Worm (Caenorhabditis elegans) whole organism, L4 larva: ENCODE measurements around the gene folt-1.

Experiments used
- D1046.2 ChIP-seq: fragments of 200-800 bp; sonication (Bioruptor generic); IDR thresholded peaks from 2 replicates; pipeline ENCODE4 v1.3.6; 2022; ENCODE audit warnings: missing genetic modification characterization, missing compliant biosample characterization
- F10B5.3 ChIP-seq: sonication (generic microtip); optimal IDR thresholded peaks from 2 replicates; lab custom pipeline; 2016; ENCODE audit warnings: mild to moderate bottlenecking, missing genetic modification characterization, missing compliant biosample characterization
- F44E2.7 ChIP-seq: fragments of 200-800 bp; sonication (Bioruptor generic); IDR thresholded peaks from 2 replicates; pipeline ENCODE4 v2.1.2; 2022; ENCODE audit warnings: missing genetic modification characterization, missing compliant biosample characterization
- T20F7.1 ChIP-seq: fragments of 200-800 bp; sonication (Bioruptor generic); optimal IDR thresholded peaks from 2 replicates; lab custom pipeline; 2018; ENCODE audit warnings: mild to moderate bottlenecking, missing genetic modification characterization, missing compliant biosample characterization
- T26A8.4 ChIP-seq: fragments of 200-800 bp; sonication (Bioruptor generic); IDR thresholded peaks from 2 replicates; pipeline ENCODE4 v1.3.6; 2022; ENCODE audit warnings: missing genetic modification characterization, missing compliant biosample characterization
- aha-1 ChIP-seq: fragments of 150-350 bp; peaks from one replicate; lab custom pipeline; 2014; ENCODE audit warnings: missing biosample characterization, missing genetic modification characterization
- arid-1 ChIP-seq: fragments of 200-800 bp; sonication (Bioruptor generic); conservative IDR thresholded peaks from 2 replicates; pipeline ENCODE4 v1.3.6; 2022; ENCODE audit warnings: missing genetic modification reagents, missing genetic modification characterization, missing compliant biosample characterization
- ceh-82 ChIP-seq: sonication (generic microtip); optimal IDR thresholded peaks from 2 replicates; lab custom pipeline; 2017; ENCODE audit warnings: missing biosample characterization, missing genetic modification characterization
- ctbp-1 ChIP-seq: fragments of 200-800 bp; sonication (Bioruptor generic); IDR thresholded peaks from 2 replicates; pipeline ENCODE4 v1.3.6; 2022; ENCODE audit warnings: missing genetic modification reagents, missing genetic modification characterization, missing compliant biosample characterization
- daf-12 ChIP-seq: fragments of 150-350 bp; optimal IDR thresholded peaks from 2 replicates; lab custom pipeline; 2014; ENCODE audit warnings: missing biosample characterization, missing genetic modification reagents, missing genetic modification characterization
- daf-16 ChIP-seq, 3 experiments: sonication (generic microtip); optimal IDR thresholded peaks; 2 replicates each; lab custom pipeline; 2016 to 2017; ENCODE audit warnings: missing genetic modification characterization in 3 of 3, missing genetic modification reagents in 3 of 3, mild to moderate bottlenecking in 2 of 3, missing compliant biosample characterization in 2 of 3, missing biosample characterization in 1 of 3, moderate library complexity in 1 of 3
- dpl-1 ChIP-seq: fragments of 150-350 bp; optimal IDR thresholded peaks from 2 replicates; lab custom pipeline; 2014; ENCODE audit warnings: missing biosample characterization, missing genetic modification reagents, missing genetic modification characterization
- dve-1 ChIP-seq: sonication (generic microtip); optimal IDR thresholded peaks from 2 replicates; lab custom pipeline; 2017; ENCODE audit warnings: antibody characterized with exemption, mild to moderate bottlenecking, missing genetic modification characterization, missing compliant biosample characterization; ENCODE audit not compliant: insufficient read depth
- egl-27 ChIP-seq: sonication (generic microtip); optimal IDR thresholded peaks from 3 replicates; lab custom pipeline; 2017; ENCODE audit warnings: missing biosample characterization, missing genetic modification reagents, missing genetic modification characterization
- hif-1 ChIP-seq, 2 experiments: sonication (generic microtip); optimal IDR thresholded peaks; 2 replicates each; lab custom pipeline; 2016 to 2017; ENCODE audit warnings: missing compliant biosample characterization in 2 of 2, missing genetic modification characterization in 2 of 2, missing genetic modification reagents in 2 of 2, missing genotype in 2 of 2, mild to moderate bottlenecking in 1 of 2
- hlh-11 ChIP-seq: fragments of 200-800 bp; sonication (Bioruptor generic); optimal IDR thresholded peaks from 2 replicates; lab custom pipeline; 2018; ENCODE audit warnings: mild to moderate bottlenecking, missing genetic modification characterization, missing compliant biosample characterization
- lin-15B ChIP-seq: fragments of 150-350 bp; sonication (generic microtip); optimal IDR thresholded peaks from 3 replicates; lab custom pipeline; 2014; ENCODE audit warnings: missing biosample characterization, missing genetic modification characterization
- lin-38 ChIP-seq: fragments of 200-800 bp; sonication (Bioruptor generic); IDR thresholded peaks from 2 replicates; pipeline ENCODE4 v1.3.6; 2022; ENCODE audit warnings: missing genetic modification reagents, missing genetic modification characterization, missing compliant biosample characterization
- lsy-2 ChIP-seq, 2 experiments: fragments of 150-350 bp in 1 of 2; sonication (generic microtip) in 1 of 2; optimal IDR thresholded peaks; 2 replicates each; lab custom pipeline; 2014 to 2017; ENCODE audit warnings: missing biosample characterization in 2 of 2, missing genetic modification characterization in 2 of 2
- madf-9 ChIP-seq: fragments of 200-800 bp; sonication (Bioruptor generic); conservative IDR thresholded peaks from 2 replicates; pipeline ENCODE4 v1.3.6; 2022; ENCODE audit warnings: missing genetic modification reagents, missing genetic modification characterization, missing compliant biosample characterization
- mdt-29 ChIP-seq: fragments of 200-800 bp; sonication (Bioruptor generic); IDR thresholded peaks from 2 replicates; pipeline ENCODE4 v1.3.6; 2022; ENCODE audit warnings: missing genetic modification reagents, missing genetic modification characterization, missing compliant biosample characterization
- mep-1 ChIP-seq: fragments of 150-350 bp; sonication (generic microtip); optimal IDR thresholded peaks from 3 replicates; lab custom pipeline; 2014; ENCODE audit warnings: missing biosample characterization, missing genetic modification characterization
- mes-2 ChIP-seq: sonication (generic microtip); optimal IDR thresholded peaks from 2 replicates; lab custom pipeline; 2016; ENCODE audit warnings: missing genotype, mild to moderate bottlenecking, missing genetic modification characterization, missing compliant biosample characterization; ENCODE audit not compliant: poor library complexity, severe bottlenecking
- mxl-2 ChIP-seq: fragments of 200-800 bp; sonication (Bioruptor generic); conservative IDR thresholded peaks from 2 replicates; pipeline ENCODE4 v1.3.6; 2022; ENCODE audit warnings: missing genetic modification reagents, missing genetic modification characterization, missing compliant biosample characterization
- nhr-11 ChIP-seq: fragments of 150-350 bp; optimal IDR thresholded peaks from 2 replicates; lab custom pipeline; 2014; ENCODE audit warnings: missing biosample characterization, missing genetic modification characterization
- nhr-111 ChIP-seq: fragments of 200-800 bp; sonication (Bioruptor generic); optimal IDR thresholded peaks from 2 replicates; lab custom pipeline; 2018; ENCODE audit warnings: mild to moderate bottlenecking, missing genetic modification characterization, missing compliant biosample characterization
- nhr-25 ChIP-seq: sonication (generic microtip); optimal IDR thresholded peaks from 2 replicates; lab custom pipeline; 2017; ENCODE audit warnings: missing genetic modification characterization, mild to moderate bottlenecking, missing compliant biosample characterization, antibody characterized with exemption, moderate library complexity, borderline replicate concordance; ENCODE audit not compliant: insufficient read depth
- nhr-28 ChIP-seq: fragments of 150-350 bp; optimal IDR thresholded peaks from 2 replicates; lab custom pipeline; 2014; ENCODE audit warnings: missing biosample characterization, missing genetic modification characterization
- nhr-41 ChIP-seq: fragments of 200-800 bp; sonication (Bioruptor generic); IDR thresholded peaks from 2 replicates; pipeline ENCODE4 v1.3.6; 2022; ENCODE audit warnings: missing genetic modification reagents, missing genetic modification characterization, missing compliant biosample characterization
- nhr-6 ChIP-seq: fragments of 150-350 bp; optimal IDR thresholded peaks from 2 replicates; lab custom pipeline; 2014; ENCODE audit warnings: missing biosample characterization, missing genetic modification characterization
- nhr-77 ChIP-seq: fragments of 150-350 bp; optimal IDR thresholded peaks from 2 replicates; lab custom pipeline; 2014; ENCODE audit warnings: missing biosample characterization, missing genetic modification characterization
- php-3 ChIP-seq: fragments of 200-800 bp; sonication (Bioruptor generic); IDR thresholded peaks from 2 replicates; pipeline ENCODE4 v1.3.6; 2022; ENCODE audit warnings: missing genetic modification reagents, missing genetic modification characterization, missing compliant biosample characterization
- sdz-12 ChIP-seq: fragments of 200-800 bp; sonication (Bioruptor generic); optimal IDR thresholded peaks from 2 replicates; lab custom pipeline; 2018; ENCODE audit warnings: mild to moderate bottlenecking, missing genetic modification characterization, missing compliant biosample characterization
- set-16 ChIP-seq: fragments of 200-800 bp; sonication (Bioruptor generic); IDR thresholded peaks from 2 replicates; pipeline ENCODE4 v1.3.6; 2022; ENCODE audit warnings: missing genetic modification reagents, missing genetic modification characterization, missing compliant biosample characterization
- snpc-1.2 ChIP-seq: fragments of 200-800 bp; sonication (Bioruptor generic); IDR thresholded peaks from 2 replicates; pipeline ENCODE4 v1.3.6; 2022; ENCODE audit warnings: missing genetic modification reagents, missing genetic modification characterization, missing compliant biosample characterization
- tag-97 ChIP-seq: fragments of 200-800 bp; sonication (Bioruptor generic); IDR thresholded peaks from 2 replicates; pipeline ENCODE4 v1.3.6; 2022; ENCODE audit warnings: missing genetic modification characterization, missing compliant biosample characterization
- tra-1 ChIP-seq: fragments of 200-800 bp; sonication (Bioruptor generic); IDR thresholded peaks from 2 replicates; pipeline ENCODE4 v1.3.6; 2022; ENCODE audit warnings: missing genetic modification reagents, missing genetic modification characterization, missing compliant biosample characterization
- unc-130 ChIP-seq: sonication (generic microtip); optimal IDR thresholded peaks from 2 replicates; lab custom pipeline; 2016; ENCODE audit warnings: missing genetic modification reagents, missing genetic modification characterization, missing compliant biosample characterization
- zfp-3 ChIP-seq: fragments of 200-800 bp; sonication (Bioruptor generic); conservative IDR thresholded peaks from 2 replicates; pipeline ENCODE4 v1.3.6; 2022; ENCODE audit warnings: missing genetic modification reagents, missing genetic modification characterization, missing compliant biosample characterization
- zip-2 ChIP-seq: fragments of 150-350 bp; optimal IDR thresholded peaks from 2 replicates; lab custom pipeline; 2014; ENCODE audit warnings: missing biosample characterization, missing genetic modification characterization

Gene folt-1

ce11 chrV:11113041-11113574, 28.2 kb upstream of the folt-1 start, which contains the start of gene erfa-3 (continued):
- peak; percentile 48 for TF ChIP-seq nhr-28
- TF ChIP-seq unc-130 (GFP tag; lab: Kevin White, UChicago): peak; percentile 75
- TF ChIP-seq arid-1: 0 out of 2 replicates have a peak, but pooled peaks have one; percentile 13
- no peak for TF ChIP-seq F10B5.3
- no peak for TF ChIP-seq mdt-29 (GFP tag; lab: Robert Waterston, UW)
- no peak for TF ChIP-seq sdz-12 (GFP tag; lab: Kevin White, UChicago)
- peak in 1 of 2 experiments; percentile 24 for TF ChIP-seq daf-16 (GFP tag; optimal IDR thresholded peaks at IDR 0.05; lab: Kevin White, UChicago)
- TF ChIP-seq daf-16 (tag; optimal IDR thresholded peaks at IDR 0.05; lab: Kevin White, UChicago): peak; percentile 64
- TF ChIP-seq nhr-6 (tag; lab: Kevin White, UChicago): peak; percentile 31
- TF ChIP-seq hif-1 (tag; optimal IDR thresholded peaks at IDR 0.05; lab: Kevin White, UChicago): peak in 1 of 2 experiments; percentile 56
- TF ChIP-seq zip-2 (tag; lab: Kevin White, UChicago): peak; percentile 26
- TF ChIP-seq nhr-11 (tag; lab: Kevin White, UChicago): no peak
- peak; percentile 95 for TF ChIP-seq mes-2 (tag; lab: Kevin White, UChicago)
- no peak for TF ChIP-seq zfp-3
- TF ChIP-seq F44E2.7 (GFP tag; lab: Robert Waterston, UW): no peak
- no peak for TF ChIP-seq ceh-82 (tag; lab: Kevin White, UChicago)
- TF ChIP-seq, all 104 proteins: peak for 34

ce11 chrV:11113607-11114006, 27.7 kb upstream of the folt-1 start, which contains the start of gene math-33:
math-33 (plus strand) TSS chrV:11113907.
- TF ChIP-seq nhr-111 (GFP tag; lab: Kevin White, UChicago): no peak
- no peak for TF ChIP-seq php-3 (GFP tag; lab: Robert Waterston, UW)
- TF ChIP-seq dpl-1 (GFP tag; lab: Kevin White, UChicago): no peak
- no peak for TF ChIP-seq dve-1

DNA sequence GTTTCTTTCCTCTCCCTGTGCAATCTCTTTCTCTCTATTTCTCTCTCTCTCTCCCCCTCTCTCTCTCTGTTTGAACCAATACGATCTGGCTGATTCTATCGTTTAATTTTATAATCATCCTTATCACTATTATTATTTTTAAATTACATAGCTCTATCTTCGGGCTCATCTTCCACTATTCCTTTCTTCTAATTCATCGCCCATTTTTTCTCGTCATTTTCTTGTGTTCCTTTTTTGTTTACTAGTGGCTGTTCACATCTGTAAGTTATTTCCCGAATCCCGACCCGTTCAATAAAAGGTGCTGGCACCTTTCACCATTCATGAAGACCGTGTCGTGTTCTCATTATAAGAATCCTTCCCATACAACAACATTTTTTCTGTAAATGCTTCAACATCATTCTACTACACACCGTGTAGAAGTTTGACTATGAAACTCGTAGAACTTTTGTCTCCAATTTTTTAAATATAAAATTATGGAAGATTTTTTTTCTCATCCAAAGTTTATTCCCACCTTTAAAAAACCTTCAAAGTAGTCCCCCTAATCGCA, 23.0 kb upstream of the folt-1 start:
- peak; percentile 78; the same call in 1 of the 2 replicates for TF ChIP-seq zfp-3
- peak; percentile 5 for TF ChIP-seq dve-1
- TF ChIP-seq daf-12 (tag; lab: Kevin White, UChicago): no peak
- TF ChIP-seq nhr-25 (tag; lab: Kevin White, UChicago): peak; percentile 14
- no peak for TF ChIP-seq lin-15B (tag; lab: Kevin White, UChicago)
- no peak for TF ChIP-seq mep-1 (tag; lab: Kevin White, UChicago)
- peak; percentile 31 for TF ChIP-seq nhr-77 (tag; lab: Kevin White, UChicago)
- peak; percentile 84 for TF ChIP-seq aha-1 (tag; lab: Kevin White, UChicago)
- 0 out of 2 replicates have a peak, but pooled peaks have one; percentile 42 for TF ChIP-seq T26A8.4 (GFP tag; lab: Robert Waterston, UW)
- 0 out of 2 replicates have a peak, but pooled peaks have one; percentile 10 for TF ChIP-seq tra-1 (GFP tag; lab: Robert Waterston, UW)
- peak in 1 of 2 experiments; percentile 17 for TF ChIP-seq lsy-2 (tag; optimal IDR thresholded peaks at IDR 0.05; lab: Kevin White, UChicago)
- TF ChIP-seq nhr-11 (tag; lab: Kevin White, UChicago): no peak
- TF ChIP-seq lin-38: peak; percentile 35; the same call in 1 of the 2 replicates
- peak in 1 of 2 experiments; percentile 14 for TF ChIP-seq daf-16 (GFP tag; optimal IDR thresholded peaks at IDR 0.05; lab: Kevin White, UChicago)
- TF ChIP-seq daf-16 (tag; optimal IDR thresholded peaks at IDR 0.05; lab: Kevin White, UChicago): peak; percentile 28
- peak; percentile 32 for TF ChIP-seq T20F7.1 (GFP tag; lab: Kevin White, UChicago)
- peak; percentile 23 for TF ChIP-seq mes-2 (tag; lab: Kevin White, UChicago)
- no peak for TF ChIP-seq unc-130 (GFP tag; lab: Kevin White, UChicago)
- TF ChIP-seq tag-97 (GFP tag; lab: Robert Waterston, UW): no peak

- TF ChIP-seq egl-27 (no peak), madf-9 (GFP tag; lab: Robert Waterston, UW) (no peak), zip-2 (tag; lab: Kevin White, UChicago) (peak; percentile 34), unc-130 (GFP tag; lab: Kevin White, UChicago) (no peak), D1046.2 (GFP tag; lab: Robert Waterston, UW) (no peak), hlh-11 (tag; lab: Kevin White, UChicago) (no peak), mxl-2 (GFP tag; lab: Robert Waterston, UW) (no peak), T26A8.4 (GFP tag; lab: Robert Waterston, UW) (peak; percentile 30; the same call in 1 of the 2 replicates), aha-1 (tag; lab: Kevin White, UChicago) (peak; percentile 52), snpc-1.2 (GFP tag; lab: Robert Waterston, UW) (no peak), lin-38 (0 out of 2 replicates have a peak, but pooled peaks have one; percentile 5), nhr-41 (no peak), set-16 (GFP tag; lab: Robert Waterston, UW) (no peak), nhr-111 (GFP tag; lab: Kevin White, UChicago) (peak; percentile 38), mdt-29 (GFP tag; lab: Robert Waterston, UW) (0 out of 2 replicates have a peak, but pooled peaks have one; percentile 20), ctbp-1 (GFP tag; lab: Robert Waterston, UW) (0 out of 2 replicates have a peak, but pooled peaks have one; percentile 28), mep-1 (tag; lab: Kevin White, UChicago) (peak; percentile 0)
Measured at ce11 chrV:11119294-11119755, 22.0 kb upstream of the folt-1 start, which contains the start of gene scb-1. scb-1 (minus strand) TSS chrV:11119705.
